Worm (Caenorhabditis elegans) whole organism, late embryonic: ENCODE results near the gene R02F11.11.

Experiments used
- ama-1 ChIP-seq: fragments of 150-350 bp; optimal IDR thresholded peaks from 2 replicates; lab custom pipeline; 2014
- ceh-34 ChIP-seq: sonication (generic microtip); optimal IDR thresholded peaks from 2 replicates; lab custom pipeline; 2016; ENCODE audit warnings: mild to moderate bottlenecking, missing genetic modification characterization, missing compliant biosample characterization
- dve-1 ChIP-seq: sonication (generic microtip); optimal IDR thresholded peaks from 2 replicates; lab custom pipeline; 2017; ENCODE audit warnings: antibody characterized with exemption, mild to moderate bottlenecking, missing genetic modification characterization, missing compliant biosample characterization
- elt-2 ChIP-seq: sonication (generic microtip); optimal IDR thresholded peaks from 2 replicates; lab custom pipeline; 2016; ENCODE audit warnings: missing genetic modification reagents, missing genetic modification characterization, missing compliant biosample characterization
- ets-4 ChIP-seq: sonication (generic microtip); optimal IDR thresholded peaks from 2 replicates; lab custom pipeline; 2016; ENCODE audit warnings: missing genetic modification characterization, missing compliant biosample characterization
- nfya-1 ChIP-seq: sonication (generic microtip); optimal IDR thresholded peaks from 2 replicates; lab custom pipeline; 2017; ENCODE audit warnings: missing genetic modification characterization, mild to moderate bottlenecking, missing compliant biosample characterization, antibody characterized with exemption, moderate library complexity
- pha-4 ChIP-seq: fragments of 150-350 bp; optimal IDR thresholded peaks from 2 replicates; lab custom pipeline; 2018; ENCODE audit warnings: missing biosample characterization, missing genetic modification reagents, missing genetic modification characterization

ce11 chrV:4787836-4788235 lies 3.8 kb upstream of the R02F11.11 start:
- no peak for TF ChIP-seq pha-4 (tag; lab: Kevin White, UChicago)
- TF ChIP-seq nfya-1 (tag; lab: Kevin White, UChicago) = no peak
- no peak for TF ChIP-seq ets-4 (tag; lab: Kevin White, UChicago)
- no peak for TF ChIP-seq ceh-34 (tag; lab: Kevin White, UChicago)
- no peak for TF ChIP-seq dve-1 (tag; lab: Kevin White, UChicago)
- TF ChIP-seq ama-1 (lab: Kevin White, UChicago) = no peak
- TF ChIP-seq elt-2 (tag; lab: Kevin White, UChicago) = no peak
